Worm (Caenorhabditis elegans): ENCODE measurements around the gene mct-6.

DNA sequence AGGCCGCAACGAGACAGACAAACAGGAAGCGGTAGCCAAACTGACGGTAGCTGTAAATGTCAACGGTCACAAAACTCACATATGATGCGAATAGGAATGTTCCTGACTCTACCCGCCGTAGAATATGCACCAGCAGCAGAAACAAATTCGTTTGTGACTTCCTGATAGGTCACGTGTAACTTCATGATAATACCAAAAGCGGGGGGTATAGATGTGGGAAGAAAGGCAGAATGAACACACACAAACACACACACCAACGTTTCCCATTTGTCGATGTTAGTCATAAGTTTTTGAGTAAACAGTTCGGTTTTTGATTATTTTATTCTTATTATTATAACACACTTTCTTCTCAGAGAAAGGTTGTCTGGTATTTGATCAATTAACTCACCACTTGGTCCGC is 42.9 kb upstream of the mct-6 start:
- TF ChIP-seq W03F9.2 (tag; optimal IDR thresholded peaks at IDR 0.05): no peak
- no peak for TF ChIP-seq him-1 (tag; optimal IDR thresholded peaks at IDR 0.05)

Measured in whole organism, L4/young adult.